Worm (Caenorhabditis elegans): Measurements from ENCODE around the gene nkat-1.

DNA sequence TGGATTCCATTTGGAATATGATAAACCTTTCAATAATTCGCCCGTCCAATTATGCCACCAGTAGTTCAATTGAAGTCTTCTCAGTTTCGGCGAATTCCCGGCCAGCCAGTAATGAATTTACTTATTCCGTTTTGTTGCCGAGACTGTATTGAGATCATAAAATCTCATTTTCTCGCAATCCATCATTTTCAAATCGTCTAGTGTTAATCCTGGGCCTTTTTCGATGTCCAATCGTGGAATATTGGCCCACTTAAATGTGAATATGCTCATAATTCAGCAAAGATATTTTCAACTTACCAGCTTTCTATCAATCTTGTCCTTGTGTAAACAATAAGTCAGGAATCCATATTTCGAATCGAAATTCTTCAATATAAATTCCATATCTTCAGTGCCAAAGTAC is 12.7 kb upstream of the nkat-1 start:
- no peak for TF ChIP-seq pha-4 (tag; optimal IDR thresholded peaks at IDR 0.05)
- TF ChIP-seq nhr-120 (GFP tag; IDR thresholded peaks at IDR 0.05) = no peak
- TF ChIP-seq unc-62 (GFP tag; optimal IDR thresholded peaks at IDR 0.05) = no peak
- TF ChIP-seq xnd-1 (tag; optimal IDR thresholded peaks at IDR 0.05) = no peak
- no peak for TF ChIP-seq gei-17 (GFP tag; optimal IDR thresholded peaks at IDR 0.05)
- no peak for TF ChIP-seq nfyb-1 (GFP tag; IDR thresholded peaks at IDR 0.05)

Data from whole organism, young adult.